Worm (Caenorhabditis elegans) whole organism, midembryonic: ENCODE measurements around the gene C37H5.14.

Source experiments
- T22C8.4 ChIP-seq: fragments of 200-800 bp; sonication (Bioruptor generic); IDR thresholded peaks from 2 replicates; pipeline ENCODE4 v1.3.6; 2022; ENCODE audit warnings: missing genetic modification characterization, missing compliant biosample characterization
- cog-1 ChIP-seq: sonication (generic microtip); optimal IDR thresholded peaks from 2 replicates; lab custom pipeline; 2016; ENCODE audit warnings: missing genetic modification characterization, missing compliant biosample characterization
- flt-1 ChIP-seq: fragments of 200-800 bp; sonication (Bioruptor generic); IDR thresholded peaks from 2 replicates; pipeline ENCODE4 v1.3.6; 2022; ENCODE audit warnings: missing genetic modification characterization, missing compliant biosample characterization
- klf-2 ChIP-seq: fragments of 200-800 bp; sonication (Bioruptor generic); conservative IDR thresholded peaks from 2 replicates; pipeline ENCODE4 v1.3.6; 2022; ENCODE audit warnings: missing genetic modification reagents, missing genetic modification characterization, missing compliant biosample characterization
- med-1 ChIP-seq: sonication (generic microtip); optimal IDR thresholded peaks from 2 replicates; lab custom pipeline; 2017; ENCODE audit warnings: missing genetic modification characterization, mild to moderate bottlenecking, missing compliant biosample characterization, antibody characterized with exemption, missing genetic modification reagents; ENCODE audit not compliant: insufficient read depth
- ref-1 ChIP-seq: fragments of 200-800 bp; sonication (Bioruptor generic); conservative IDR thresholded peaks from 2 replicates; pipeline ENCODE4 v1.3.6; 2022; ENCODE audit warnings: missing genetic modification reagents, missing genetic modification characterization, missing compliant biosample characterization
- tab-1 ChIP-seq: fragments of 200-800 bp; sonication (Bioruptor generic); IDR thresholded peaks from 2 replicates; pipeline ENCODE4 v1.3.6; 2022; ENCODE audit warnings: missing genetic modification characterization, missing compliant biosample characterization
- ztf-23 ChIP-seq: fragments of 200-800 bp; sonication (Bioruptor generic); IDR thresholded peaks from 2 replicates; pipeline ENCODE4 v1.3.6; 2022; ENCODE audit warnings: missing genetic modification reagents, missing genetic modification characterization, missing compliant biosample characterization
- ztf-29 ChIP-seq: fragments of 200-800 bp; sonication (Bioruptor generic); IDR thresholded peaks from 2 replicates; pipeline ENCODE4 v1.3.6; 2022; ENCODE audit warnings: missing genetic modification reagents, missing genetic modification characterization, missing compliant biosample characterization

Gene C37H5.14

DNA sequence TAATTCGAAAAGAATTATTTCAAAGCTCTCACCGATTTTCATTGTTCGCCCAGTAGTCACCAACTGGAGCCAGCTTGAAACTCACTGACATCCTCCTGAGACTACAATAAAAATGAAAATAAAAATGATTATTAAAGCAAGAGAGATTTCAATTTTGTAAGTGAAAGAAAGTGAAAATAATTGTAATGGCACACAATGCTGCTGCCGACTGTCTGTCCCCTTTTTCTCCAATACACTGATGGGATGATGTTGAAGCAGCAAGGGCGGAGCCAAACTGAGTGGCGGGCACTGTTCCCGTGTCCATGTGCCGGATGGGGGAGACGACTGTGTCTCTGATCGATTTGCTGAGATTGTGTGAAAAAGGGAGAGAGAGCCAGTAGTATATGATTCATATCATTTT, at the start of gene C37H5.14:
Gene C37H5.14 (minus strand): TSS at position 101 of the 400 bp plus-strand sequence.
- TF ChIP-seq ref-1 (GFP tag; lab: Robert Waterston, UW) (no peak), med-1 (GFP tag; lab: Kevin White, UChicago) (no peak), tab-1 (no peak), T22C8.4 (GFP tag; lab: Robert Waterston, UW) (no peak), flt-1 (GFP tag; lab: Robert Waterston, UW) (no peak), cog-1 (tag; lab: Kevin White, UChicago) (no peak)

DNA sequence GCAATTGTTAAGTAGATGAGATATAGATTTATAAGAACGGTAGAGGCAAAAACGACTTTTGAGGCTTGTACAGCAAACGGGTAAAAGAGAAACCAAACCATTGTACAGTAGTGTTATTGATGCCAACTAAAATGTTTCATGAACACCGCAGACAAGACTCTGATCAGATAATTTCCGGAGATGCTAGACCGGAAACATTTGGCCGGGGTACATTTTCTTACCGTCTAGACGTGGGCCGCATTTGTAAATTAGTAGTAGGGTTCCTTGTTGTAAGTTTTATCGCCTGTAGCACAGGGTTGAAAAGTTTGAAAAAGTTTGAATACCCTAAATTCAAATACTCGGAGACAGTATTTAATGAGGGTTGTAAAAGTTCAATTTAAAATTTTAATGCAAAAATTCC, 47.2 kb upstream of the C37H5.14 start, which contains the start of gene str-32:
Gene str-32 (minus strand): TSS at position 101 of the 400 bp plus-strand sequence.
- no peak for TF ChIP-seq T22C8.4 (GFP tag; lab: Robert Waterston, UW)
- TF ChIP-seq ztf-29 (GFP tag; lab: Robert Waterston, UW): no peak
- no peak for TF ChIP-seq klf-2
- TF ChIP-seq med-1 (GFP tag; lab: Kevin White, UChicago): no peak
- TF ChIP-seq tab-1: no peak

DNA sequence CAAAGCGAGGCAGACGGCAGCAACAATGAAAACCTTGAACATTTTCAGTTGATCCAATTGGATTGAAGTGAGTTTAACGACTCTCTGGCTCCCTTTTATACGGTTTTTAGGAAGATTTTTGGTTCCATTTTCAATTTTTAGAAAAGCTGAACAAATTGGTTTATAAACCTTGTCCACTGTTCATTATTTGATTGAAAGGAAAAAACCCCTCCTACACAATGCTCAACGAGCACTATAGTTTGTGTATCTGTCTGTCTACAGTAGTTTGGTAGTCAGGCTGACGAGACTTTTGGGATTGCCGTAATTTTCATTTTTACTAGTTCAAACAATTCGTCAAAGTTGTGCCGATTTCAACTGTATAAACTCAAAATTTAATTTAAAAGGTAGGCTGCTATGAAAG, 45.1 kb upstream of the C37H5.14 start, which contains the start of gene T19H12.15:
Gene T19H12.15 (minus strand): TSS at position 101 of the 400 bp plus-strand sequence.
- TF ChIP-seq med-1 (GFP tag; lab: Kevin White, UChicago) (no peak), ref-1 (GFP tag; lab: Robert Waterston, UW) (no peak), ztf-23 (no peak), tab-1 (no peak), cog-1 (tag; lab: Kevin White, UChicago) (no peak), klf-2 (no peak), flt-1 (GFP tag; lab: Robert Waterston, UW) (no peak), ztf-29 (GFP tag; lab: Robert Waterston, UW) (no peak), T22C8.4 (GFP tag; lab: Robert Waterston, UW) (no peak)

DNA sequence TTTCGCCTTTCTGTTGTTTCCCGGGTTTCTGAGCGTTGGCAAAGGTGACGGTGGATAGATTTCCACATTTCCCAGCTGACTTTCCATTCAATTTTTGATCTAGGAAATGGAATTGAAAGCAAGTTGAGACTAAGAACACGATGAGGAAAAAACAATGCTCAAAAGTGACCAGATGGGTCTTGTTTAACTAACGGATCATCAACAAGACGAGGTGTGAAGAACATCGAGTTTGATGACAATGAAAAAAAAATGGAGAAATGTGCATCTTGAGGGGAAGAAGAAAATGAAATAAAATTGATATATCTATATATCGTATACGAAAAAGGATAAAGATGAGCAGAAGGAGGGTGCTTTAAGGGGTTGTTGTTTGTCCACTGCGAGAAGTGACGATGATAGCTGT, 43.4 kb upstream of the C37H5.14 start, which contains the start of gene T19H12.6:
Gene T19H12.6 (minus strand): TSS at position 101 of the 400 bp plus-strand sequence.
- TF ChIP-seq ztf-23: no peak
- TF ChIP-seq cog-1 (tag; lab: Kevin White, UChicago): no peak
- no peak for TF ChIP-seq med-1 (GFP tag; lab: Kevin White, UChicago)
- no peak for TF ChIP-seq T22C8.4 (GFP tag; lab: Robert Waterston, UW)
- TF ChIP-seq ztf-29 (GFP tag; lab: Robert Waterston, UW): no peak
- no peak for TF ChIP-seq flt-1 (GFP tag; lab: Robert Waterston, UW)
- TF ChIP-seq ref-1 (GFP tag; lab: Robert Waterston, UW): no peak
- TF ChIP-seq klf-2: no peak
- no peak for TF ChIP-seq tab-1

DNA sequence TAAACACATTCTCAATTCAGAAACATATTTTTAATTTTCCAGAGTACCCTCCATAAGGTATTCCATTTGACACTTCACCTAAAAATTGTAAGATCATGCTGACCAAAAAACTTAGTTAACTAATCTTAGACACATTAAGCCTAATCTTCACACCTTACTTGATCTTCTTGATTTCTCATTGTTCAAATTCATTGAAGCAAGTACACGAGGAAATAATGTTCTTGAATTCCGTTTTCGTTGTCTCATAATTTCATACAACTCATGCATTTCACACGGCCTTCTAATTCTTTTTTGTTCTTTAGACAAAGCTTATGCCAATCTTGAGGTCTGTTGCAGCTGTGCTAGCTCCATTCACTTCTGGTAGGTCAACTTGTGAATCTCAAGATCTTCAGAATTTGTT, 37.8 kb upstream of the C37H5.14 start, which contains the start of gene srd-33:
Gene srd-33 (plus strand): TSS at position 301 of the 400 bp plus-strand sequence.
- TF ChIP-seq med-1 (GFP tag; lab: Kevin White, UChicago) (no peak), flt-1 (GFP tag; lab: Robert Waterston, UW) (no peak), cog-1 (tag; lab: Kevin White, UChicago) (no peak), T22C8.4 (GFP tag; lab: Robert Waterston, UW) (no peak), klf-2 (no peak)

DNA sequence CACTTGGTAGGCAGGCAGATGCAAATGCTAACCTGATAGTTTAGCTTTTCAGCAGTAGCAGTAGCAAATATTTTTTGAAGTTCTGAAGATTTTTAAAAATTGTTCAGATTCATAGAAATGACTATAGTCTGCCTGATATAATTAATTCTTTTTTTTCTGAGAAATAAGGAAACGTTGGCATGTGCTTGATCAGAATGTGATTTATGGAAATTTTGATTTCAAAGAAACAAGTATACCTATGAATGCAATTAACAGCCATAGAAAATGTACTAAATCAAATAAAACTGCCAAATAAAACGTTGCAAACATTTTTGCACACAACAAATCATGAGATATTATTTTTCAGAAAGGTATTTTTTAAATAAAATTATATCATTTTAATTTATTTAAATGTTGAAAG, 36.5 kb upstream of the C37H5.14 start:
- TF ChIP-seq klf-2: no peak
- TF ChIP-seq ref-1 (GFP tag; lab: Robert Waterston, UW): no peak
- no peak for TF ChIP-seq ztf-29 (GFP tag; lab: Robert Waterston, UW)
- TF ChIP-seq med-1 (GFP tag; lab: Kevin White, UChicago): no peak
- TF ChIP-seq ztf-23: no peak
- TF ChIP-seq cog-1 (tag; lab: Kevin White, UChicago): no peak
- no peak for TF ChIP-seq T22C8.4 (GFP tag; lab: Robert Waterston, UW)
- no peak for TF ChIP-seq tab-1
- TF ChIP-seq flt-1 (GFP tag; lab: Robert Waterston, UW): no peak

DNA sequence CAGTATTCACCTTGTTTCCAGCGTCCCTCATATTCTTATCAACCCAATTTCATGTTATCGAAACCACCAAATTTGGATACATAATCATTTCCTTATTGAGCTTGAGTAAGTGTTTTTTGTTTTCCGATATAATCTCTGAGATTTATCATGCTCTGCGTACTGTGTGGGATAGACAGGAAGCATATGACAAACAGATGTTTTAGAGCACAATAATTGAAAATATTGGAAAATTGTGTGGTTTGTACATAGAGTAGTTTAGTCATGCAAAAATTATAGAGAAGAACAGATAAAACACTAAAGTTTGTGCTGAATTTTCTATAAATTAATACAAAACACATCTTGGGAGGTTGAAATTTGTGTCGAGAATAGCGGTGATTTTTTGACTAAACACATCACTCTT, 34.5 kb upstream of the C37H5.14 start:
- TF ChIP-seq flt-1 (GFP tag; lab: Robert Waterston, UW) (no peak), tab-1 (no peak), ref-1 (GFP tag; lab: Robert Waterston, UW) (no peak), ztf-29 (GFP tag; lab: Robert Waterston, UW) (no peak), klf-2 (no peak), ztf-23 (no peak), cog-1 (tag; lab: Kevin White, UChicago) (no peak), T22C8.4 (GFP tag; lab: Robert Waterston, UW) (no peak), med-1 (GFP tag; lab: Kevin White, UChicago) (no peak)

DNA sequence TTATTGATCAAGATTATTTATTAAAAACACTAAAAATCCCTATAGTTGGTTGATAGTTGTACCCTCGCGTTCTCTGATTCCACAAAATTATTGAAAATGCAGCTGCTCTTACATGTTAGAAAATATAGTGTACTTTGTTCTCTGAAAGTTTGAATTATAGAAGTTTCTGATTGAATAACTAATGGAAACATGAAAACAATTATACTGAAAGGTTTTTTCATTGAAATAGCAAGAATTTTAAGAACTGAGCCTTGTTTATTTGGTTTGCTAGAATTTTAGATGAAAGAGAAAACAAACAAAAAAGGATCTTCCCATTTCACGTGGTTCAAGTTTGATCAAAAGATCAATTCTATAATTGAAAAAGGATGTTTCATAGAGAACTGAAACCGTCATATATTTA, 33.4 kb upstream of the C37H5.14 start:
- TF ChIP-seq cog-1 (tag; lab: Kevin White, UChicago) (no peak), ref-1 (GFP tag; lab: Robert Waterston, UW) (no peak)

DNA sequence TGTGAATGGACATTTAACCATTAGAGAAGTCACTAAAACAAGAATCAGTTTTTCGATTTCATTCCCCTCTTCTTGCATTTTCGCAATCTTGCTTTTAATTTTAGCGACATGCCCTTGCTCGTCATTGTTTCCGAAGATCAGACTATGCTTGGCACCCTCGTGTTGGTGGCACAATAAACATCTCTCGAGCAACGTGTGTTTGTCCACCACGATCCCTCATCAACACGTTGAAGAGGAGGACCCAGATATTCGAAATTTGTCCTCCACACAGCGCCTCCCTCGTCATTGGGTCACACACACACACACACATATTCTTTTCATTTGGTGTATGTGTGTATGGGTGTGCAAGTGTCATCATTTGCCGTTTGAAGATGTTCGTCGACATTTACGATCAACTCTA, 31.2 kb upstream of the C37H5.14 start, which contains the start of gene srd-32:
Gene srd-32 (plus strand): TSS at position 301 of the 400 bp plus-strand sequence.
- no peak for TF ChIP-seq T22C8.4 (GFP tag; lab: Robert Waterston, UW)
- TF ChIP-seq klf-2: no peak
- no peak for TF ChIP-seq med-1 (GFP tag; lab: Kevin White, UChicago)
- no peak for TF ChIP-seq ztf-23
- no peak for TF ChIP-seq cog-1 (tag; lab: Kevin White, UChicago)
- no peak for TF ChIP-seq flt-1 (GFP tag; lab: Robert Waterston, UW)
- no peak for TF ChIP-seq tab-1
- no peak for TF ChIP-seq ztf-29 (GFP tag; lab: Robert Waterston, UW)
- no peak for TF ChIP-seq ref-1 (GFP tag; lab: Robert Waterston, UW)

DNA sequence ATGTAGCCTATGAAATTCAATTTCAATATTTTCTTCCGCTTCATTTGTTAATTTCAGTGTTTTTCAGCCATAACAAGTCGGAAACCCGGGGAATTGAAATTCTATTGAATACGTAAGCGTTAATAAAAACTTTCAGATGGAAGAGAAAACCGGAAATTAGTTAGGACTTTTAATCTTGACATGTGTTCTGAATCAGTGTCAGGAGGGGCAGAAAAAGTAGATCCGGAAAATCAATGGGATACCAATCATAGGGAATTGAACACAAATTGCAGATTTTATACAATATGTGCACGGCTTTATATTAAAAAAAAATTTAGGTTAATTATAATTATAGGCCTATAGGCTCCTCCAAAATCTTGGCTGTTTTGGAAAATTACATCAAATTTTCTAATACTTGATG, 30.2 kb upstream of the C37H5.14 start:
- TF ChIP-seq ref-1 (GFP tag; lab: Robert Waterston, UW) (no peak), T22C8.4 (GFP tag; lab: Robert Waterston, UW) (no peak), klf-2 (no peak), med-1 (GFP tag; lab: Kevin White, UChicago) (no peak), cog-1 (tag; lab: Kevin White, UChicago) (no peak), tab-1 (no peak), ztf-23 (no peak), ztf-29 (GFP tag; lab: Robert Waterston, UW) (no peak), flt-1 (GFP tag; lab: Robert Waterston, UW) (no peak)
